Worm (Caenorhabditis elegans): ENCODE measurements around the gene tag-343.

DNA sequence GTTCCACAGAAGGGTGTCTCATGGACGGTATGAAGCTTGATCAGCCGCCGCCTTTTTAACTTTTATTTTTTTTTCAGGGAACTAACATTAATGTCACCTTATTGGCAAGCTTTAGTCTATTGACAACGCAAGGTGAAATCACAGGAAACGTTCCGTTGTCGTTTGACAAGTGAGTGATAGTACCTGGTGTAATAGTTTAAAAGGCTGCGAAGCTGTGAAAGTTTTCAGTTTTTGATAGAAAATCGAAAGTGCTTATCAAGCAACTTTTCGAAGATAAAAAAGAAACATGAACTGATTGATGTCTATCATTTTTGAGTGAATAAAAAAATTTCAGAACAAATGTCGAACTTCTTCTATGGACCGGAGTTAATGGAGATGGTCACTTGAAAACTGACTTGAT is 40.4 kb downstream of the tag-343 start:
- TF ChIP-seq sox-4 (tag; optimal IDR thresholded peaks at IDR 0.05) (no peak), ama-1 (optimal IDR thresholded peaks at IDR 0.05) (no peak), pha-2 (tag; optimal IDR thresholded peaks at IDR 0.05) (no peak), F13H6.1 (tag; optimal IDR thresholded peaks at IDR 0.05) (no peak), dve-1 (tag; optimal IDR thresholded peaks at IDR 0.05) (no peak), pat-9 (tag; optimal IDR thresholded peaks at IDR 0.05) (no peak), ref-2 (tag; optimal IDR thresholded peaks at IDR 0.05) (no peak), unc-86 (tag; optimal IDR thresholded peaks at IDR 0.05) (no peak), rnt-1 (tag; optimal IDR thresholded peaks at IDR 0.05) (no peak), nfya-1 (tag; optimal IDR thresholded peaks at IDR 0.05) (no peak), hlh-15 (tag; optimal IDR thresholded peaks at IDR 0.05) (no peak), ttx-3 (tag; optimal IDR thresholded peaks at IDR 0.05) (no peak)
